Fruit fly (Drosophila melanogaster) whole organism, larva: Measurements from ENCODE around the gene CG14818.

Experiments used
- noc ChIP-seq: fragments of 200-800 bp; sonication (Bioruptor generic); optimal IDR thresholded peaks from 3 replicates; lab custom pipeline; 2019; ENCODE audit warnings: missing biosample characterization, mild to moderate bottlenecking, missing genetic modification characterization, moderate library complexity

CG14818 gene

dm6 chrX:1845413-1845951, 34.1 kb downstream of the CG14818 start:
- TF ChIP-seq noc (tag; lab: Kevin White, UChicago), result peak; percentile 37

- no peak for TF ChIP-seq noc (tag; lab: Kevin White, UChicago)
Measured at dm6 chrX:1842875-1843274, 36.7 kb downstream of the CG14818 start.

- TF ChIP-seq noc (tag; lab: Kevin White, UChicago), result peak; percentile 5
Measured at dm6 chrX:1840520-1840919, 39.1 kb downstream of the CG14818 start.

- no peak for TF ChIP-seq noc (tag; lab: Kevin White, UChicago)
Measured at dm6 chrX:1834702-1835376, 44.7 kb downstream of the CG14818 start.

- TF ChIP-seq noc (tag; lab: Kevin White, UChicago), result peak; percentile 9
Measured at dm6 chrX:1832699-1833098, 46.9 kb downstream of the CG14818 start.

dm6 chrX:1831219-1831555, 48.4 kb downstream of the CG14818 start:
- no peak for TF ChIP-seq noc (tag; lab: Kevin White, UChicago)

dm6 chrX:1830396-1831218, 49.0 kb downstream of the CG14818 start:
- peak; percentile 98 for TF ChIP-seq noc (tag; lab: Kevin White, UChicago)
